Fruit fly (Drosophila melanogaster) whole organism, prepupa: ENCODE results near the gene Hesr.

Source experiments
- Blimp-1 ChIP-seq: fragments of 200-800 bp; sonication (Bioruptor generic); optimal IDR thresholded peaks from 3 replicates; lab custom pipeline; 2017; ENCODE audit warnings: missing biosample characterization, missing genetic modification characterization, mild to moderate bottlenecking, moderate library complexity, missing genetic modification reagents
- CG10631 ChIP-seq: fragments of 200-800 bp; sonication (Bioruptor generic); optimal IDR thresholded peaks from 2 replicates; lab custom pipeline; 2016; ENCODE audit warnings: missing biosample characterization, missing genetic modification characterization
- CG11294 ChIP-seq: fragments of 200-800 bp; sonication (Bioruptor generic); IDR thresholded peaks from 2 replicates; pipeline ENCODE4 v1.3.6; 2022; ENCODE audit warnings: missing biosample characterization, missing genetic modification characterization
- CG11762 ChIP-seq: fragments of 200-800 bp; sonication (Bioruptor generic); optimal IDR thresholded peaks from 3 replicates; lab custom pipeline; 2016; ENCODE audit warnings: missing biosample characterization, missing genetic modification characterization; ENCODE audit not compliant: insufficient read depth
- CG15336 ChIP-seq: fragments of 200-800 bp; sonication (Bioruptor generic); IDR thresholded peaks from 2 replicates; pipeline ENCODE4 v1.3.6; 2022; ENCODE audit warnings: missing biosample characterization, missing genetic modification characterization
- CG16779 ChIP-seq: fragments of 200-800 bp; sonication (Bioruptor generic); optimal IDR thresholded peaks from 3 replicates; lab custom pipeline; 2017; ENCODE audit warnings: missing biosample characterization, mild to moderate bottlenecking, missing genetic modification characterization
- CG3032 ChIP-seq: fragments of 200-800 bp; optimal IDR thresholded peaks from 2 replicates; lab custom pipeline; 2019; ENCODE audit warnings: missing biosample characterization, mild to moderate bottlenecking, missing genetic modification characterization, moderate library complexity
- CG31627 ChIP-seq: fragments of 200-800 bp; sonication (Bioruptor generic); optimal IDR thresholded peaks from 3 replicates; lab custom pipeline; 2016; ENCODE audit warnings: missing biosample characterization, missing genetic modification characterization
- CG32006 ChIP-seq: fragments of 200-800 bp; sonication (Bioruptor generic); optimal IDR thresholded peaks from 3 replicates; lab custom pipeline; 2017; ENCODE audit warnings: missing biosample characterization, mild to moderate bottlenecking, missing genetic modification characterization
- CG34406 ChIP-seq: fragments of 200-800 bp; sonication (Bioruptor generic); optimal IDR thresholded peaks from 3 replicates; lab custom pipeline; 2016; ENCODE audit warnings: missing biosample characterization, missing genetic modification characterization
- CG6163 ChIP-seq: fragments of 200-800 bp; sonication (Bioruptor generic); IDR thresholded peaks from 3 replicates; pipeline ENCODE4 v1.3.6; 2022; ENCODE audit warnings: missing biosample characterization, missing genetic modification characterization
- CG6276 ChIP-seq: fragments of 200-800 bp; sonication (Bioruptor generic); optimal IDR thresholded peaks from 2 replicates; lab custom pipeline; 2017; ENCODE audit warnings: missing biosample characterization, mild to moderate bottlenecking, missing genetic modification characterization
- CG6808 ChIP-seq: fragments of 200-800 bp; sonication (Bioruptor generic); optimal IDR thresholded peaks from 3 replicates; lab custom pipeline; 2017; ENCODE audit warnings: missing biosample characterization, missing genetic modification characterization, mild to moderate bottlenecking, moderate library complexity, missing genetic modification reagents
- CG6854 ChIP-seq: fragments of 200-800 bp; sonication (Bioruptor generic); optimal IDR thresholded peaks from 2 replicates; lab custom pipeline; 2017; ENCODE audit warnings: missing biosample characterization, mild to moderate bottlenecking, missing genetic modification characterization
- CG8119 ChIP-seq: fragments of 200-800 bp; sonication (Bioruptor generic); IDR thresholded peaks from 3 replicates; pipeline ENCODE4 v1.3.6; 2022; ENCODE audit warnings: missing biosample characterization, missing genetic modification characterization
- CG8319 ChIP-seq: fragments of 200-800 bp; sonication (Bioruptor generic); optimal IDR thresholded peaks from 3 replicates; lab custom pipeline; 2016; ENCODE audit warnings: missing biosample characterization, missing genetic modification characterization
- CG9139 ChIP-seq: fragments of 200-800 bp; sonication (Bioruptor generic); optimal IDR thresholded peaks from 3 replicates; lab custom pipeline; 2017; ENCODE audit warnings: missing biosample characterization, mild to moderate bottlenecking, missing genetic modification characterization
- Eip75B ChIP-seq: fragments of 200-800 bp; sonication (Bioruptor generic); optimal IDR thresholded peaks from 3 replicates; lab custom pipeline; 2016; ENCODE audit warnings: missing biosample characterization, missing genetic modification characterization
- Eip78C ChIP-seq: fragments of 200-800 bp; sonication (Bioruptor generic); peaks from one replicate; lab custom pipeline; 2016; ENCODE audit warnings: missing biosample characterization, missing genetic modification characterization
- Ets96B ChIP-seq: fragments of 200-800 bp; optimal IDR thresholded peaks from 2 replicates; lab custom pipeline; 2019; ENCODE audit warnings: missing biosample characterization, mild to moderate bottlenecking, missing genetic modification characterization, moderate library complexity
- Hr38 ChIP-seq: sonication (Bioruptor generic); optimal IDR thresholded peaks from 2 replicates; lab custom pipeline; 2016; ENCODE audit warnings: missing biosample characterization, missing genetic modification characterization
- OdsH ChIP-seq: fragments of 200-800 bp; sonication (Bioruptor generic); optimal IDR thresholded peaks from 3 replicates; lab custom pipeline; 2016; ENCODE audit warnings: missing biosample characterization, missing genetic modification characterization
- Smox ChIP-seq: fragments of 200-800 bp; sonication (Bioruptor generic); optimal IDR thresholded peaks from 3 replicates; lab custom pipeline; 2016; ENCODE audit warnings: missing biosample characterization, missing genetic modification characterization
- Sox102F ChIP-seq: fragments of 200-800 bp; sonication (Bioruptor generic); optimal IDR thresholded peaks from 2 replicates; lab custom pipeline; 2016; ENCODE audit warnings: missing biosample characterization, mild to moderate bottlenecking, missing genetic modification characterization
- Sox14 ChIP-seq: fragments of 200-800 bp; sonication (Bioruptor generic); optimal IDR thresholded peaks from 3 replicates; lab custom pipeline; 2016; ENCODE audit warnings: missing biosample characterization, missing genetic modification characterization
- Sox15 ChIP-seq: fragments of 200-800 bp; sonication (Bioruptor generic); optimal IDR thresholded peaks from 3 replicates; lab custom pipeline; 2016; ENCODE audit warnings: missing biosample characterization, missing genetic modification characterization
- dsx ChIP-seq: fragments of 200-800 bp; optimal IDR thresholded peaks from 3 replicates; lab custom pipeline; 2019; ENCODE audit warnings: missing biosample characterization, mild to moderate bottlenecking, missing genetic modification characterization, moderate library complexity; ENCODE audit not compliant: poor library complexity, severe bottlenecking
- eg ChIP-seq: fragments of 200-800 bp; sonication (Bioruptor generic); IDR thresholded peaks from 3 replicates; pipeline ENCODE4 v1.3.6; 2022; ENCODE audit warnings: missing biosample characterization, missing genetic modification characterization
- esn ChIP-seq: fragments of 200-800 bp; sonication (Bioruptor generic); optimal IDR thresholded peaks from 2 replicates; lab custom pipeline; 2016; ENCODE audit warnings: missing biosample characterization, mild to moderate bottlenecking, missing genetic modification characterization, moderate library complexity
- fd85E ChIP-seq: fragments of 200-800 bp; sonication (Bioruptor generic); optimal IDR thresholded peaks from 3 replicates; lab custom pipeline; 2016; ENCODE audit warnings: missing biosample characterization, missing genetic modification characterization
- lz ChIP-seq: fragments of 200-800 bp; sonication (Bioruptor generic); optimal IDR thresholded peaks from 3 replicates; lab custom pipeline; 2016; ENCODE audit warnings: missing biosample characterization, missing genetic modification characterization
- net ChIP-seq: fragments of 200-800 bp; sonication (Bioruptor generic); optimal IDR thresholded peaks from 3 replicates; lab custom pipeline; 2016; ENCODE audit warnings: missing biosample characterization, missing genetic modification characterization
- pdm3 ChIP-seq: fragments of 200-800 bp; sonication (Bioruptor generic); optimal IDR thresholded peaks from 3 replicates; lab custom pipeline; 2016; ENCODE audit warnings: missing biosample characterization, missing genetic modification characterization
- salr ChIP-seq, 2 experiments: fragments of 200-800 bp; sonication (Bioruptor generic); optimal IDR thresholded peaks; 3 replicates each; lab custom pipeline; 2016 to 2018; ENCODE audit warnings: missing biosample characterization in 2 of 2, missing genetic modification characterization in 2 of 2, mild to moderate bottlenecking in 1 of 2
- ss ChIP-seq, 2 experiments: fragments of 200-800 bp; sonication (Bioruptor generic); optimal IDR thresholded peaks; 2 replicates in 1 of 2; 3 replicates in 1 of 2; lab custom pipeline; 2017 to 2018; ENCODE audit warnings: mild to moderate bottlenecking in 2 of 2, missing biosample characterization in 2 of 2, missing genetic modification characterization in 2 of 2, moderate library complexity in 1 of 2
- svp ChIP-seq: fragments of 200-800 bp; sonication (Bioruptor generic); peaks from one replicate; lab custom pipeline; 2016; ENCODE audit warnings: missing biosample characterization, missing genetic modification characterization
- topi ChIP-seq: fragments of 200-800 bp; sonication (Bioruptor generic); optimal IDR thresholded peaks from 3 replicates; lab custom pipeline; 2016; ENCODE audit warnings: missing biosample characterization, missing genetic modification characterization
- vri ChIP-seq: fragments of 200-800 bp; sonication (Bioruptor generic); optimal IDR thresholded peaks from 3 replicates; lab custom pipeline; 2016; ENCODE audit warnings: missing biosample characterization, mild to moderate bottlenecking, missing genetic modification characterization

Gene Hesr

DNA sequence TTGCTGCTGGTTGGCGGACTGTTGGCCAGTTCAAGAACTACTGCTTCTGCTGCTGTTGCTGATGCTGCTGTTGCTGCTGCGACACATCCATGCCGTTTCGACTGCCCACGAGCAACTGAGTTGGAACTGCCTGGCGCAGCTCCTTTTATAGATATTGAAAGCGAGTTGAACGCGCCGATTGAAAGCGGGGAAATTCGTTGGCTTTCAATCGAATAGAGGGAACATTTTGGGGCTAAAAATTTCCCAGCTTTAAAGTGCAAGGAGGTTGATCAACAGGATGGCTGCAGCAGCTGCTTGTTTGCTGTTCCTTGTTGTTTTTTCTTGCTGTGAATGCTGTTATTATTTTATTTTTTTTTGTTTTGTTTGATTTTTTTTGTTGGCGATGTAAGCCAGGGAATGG, 21.0 kb upstream of the Hesr start, which contains the start of gene CG33639:
Gene CG33639, minus strand, starts transcription at position 101 of the 400 bp plus-strand sequence.
- TF ChIP-seq Eip78C (GFP tag; lab: Kevin White, UChicago): peak; percentile 22
- TF ChIP-seq net (GFP tag; lab: Kevin White, UChicago): no peak
- TF ChIP-seq CG11762 (GFP tag; lab: Kevin White, UChicago): no peak
- no peak for TF ChIP-seq CG11294 (GFP tag; lab: Robert Waterston, UW)
- TF ChIP-seq esn: no peak
- no peak for TF ChIP-seq Sox102F (GFP tag; lab: Kevin White, UChicago)
- TF ChIP-seq Hr38: no peak

DNA sequence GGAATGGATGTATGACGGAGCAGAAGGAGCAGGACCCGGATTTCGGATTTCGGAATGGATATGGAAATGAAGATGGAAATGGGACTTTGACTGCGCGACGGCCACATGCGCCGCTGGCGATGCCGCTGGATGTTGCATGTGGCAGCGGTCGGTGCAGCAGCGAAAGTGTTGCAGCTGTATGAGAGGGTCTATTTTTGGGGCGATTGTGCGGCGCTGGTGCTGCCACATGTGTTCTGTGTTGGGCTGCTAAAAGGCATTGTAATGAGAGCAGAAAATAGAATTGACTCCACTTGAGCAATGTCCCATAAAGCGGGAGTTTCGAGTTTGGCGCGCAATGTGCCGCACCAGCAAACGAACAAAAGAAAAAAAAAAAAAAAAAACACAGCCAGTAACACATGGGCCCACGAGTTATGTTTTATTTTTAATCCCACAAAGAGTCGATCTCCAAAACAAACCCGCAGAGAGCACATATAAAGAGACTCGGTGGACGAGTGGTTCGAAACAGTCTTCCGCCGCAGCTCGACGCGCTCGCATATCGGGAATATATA, 4.1 kb upstream of the Hesr start, which contains the start of gene Him:
Gene Him, plus strand, starts transcription at position 498 of the 548 bp plus-strand sequence.
- no peak for TF ChIP-seq CG6808 (GFP tag; lab: Kevin White, UChicago)
- TF ChIP-seq svp (GFP tag; lab: Kevin White, UChicago): peak; percentile 29
- no peak for TF ChIP-seq OdsH (GFP tag; lab: Kevin White, UChicago)
- no peak for TF ChIP-seq Eip78C (GFP tag; lab: Kevin White, UChicago)
- TF ChIP-seq Eip75B: no peak
- TF ChIP-seq CG6163: no peak
- no peak for TF ChIP-seq CG16779 (tag; lab: Kevin White, UChicago)
- no peak for TF ChIP-seq Smox
- TF ChIP-seq CG6854 (GFP tag; lab: Kevin White, UChicago): no peak
- no peak for TF ChIP-seq Sox15 (GFP tag; lab: Kevin White, UChicago)
- peak; percentile 14 for TF ChIP-seq net (GFP tag; lab: Kevin White, UChicago)
- TF ChIP-seq lz (GFP tag; lab: Kevin White, UChicago): no peak
- TF ChIP-seq CG15336 (GFP tag; lab: Robert Waterston, UW): no peak
- no peak for TF ChIP-seq pdm3 (GFP tag; lab: Kevin White, UChicago)
- no peak for TF ChIP-seq CG9139
- TF ChIP-seq CG8319 (GFP tag; lab: Kevin White, UChicago): no peak

DNA sequence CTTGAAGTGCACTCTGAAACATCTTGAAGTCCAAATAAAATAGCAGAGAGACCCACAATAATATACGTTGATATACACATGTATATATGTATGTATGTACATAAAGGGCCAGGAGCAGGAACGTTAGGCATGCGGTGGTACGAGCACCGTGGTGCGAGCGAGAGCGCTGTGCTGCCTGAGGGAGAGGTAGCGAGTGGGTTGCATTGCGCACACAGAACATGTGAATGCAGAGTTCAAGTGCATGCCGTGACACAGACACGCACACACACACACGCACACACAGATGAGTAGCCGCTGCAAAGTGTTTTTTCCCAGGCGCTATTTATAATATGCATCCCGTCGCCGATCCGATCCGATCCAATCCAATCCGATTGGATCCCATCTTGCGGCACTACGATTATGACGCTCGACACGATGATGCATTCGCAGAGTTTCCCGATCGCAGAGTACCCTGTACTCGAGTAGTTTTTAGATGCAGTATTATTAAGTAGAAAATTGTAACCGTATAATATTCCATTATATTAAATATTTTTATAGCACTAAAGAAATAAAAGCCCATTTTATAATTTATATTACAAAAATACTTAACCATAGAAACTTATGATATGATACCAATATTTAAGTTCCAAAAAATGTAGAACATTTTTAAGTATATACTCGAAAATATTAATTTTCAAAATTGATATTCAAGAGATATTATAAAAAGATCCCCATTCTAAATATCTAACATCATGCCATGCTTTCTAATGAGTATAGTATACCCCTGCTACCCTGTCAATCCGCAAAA, 3.3 kb upstream of the Hesr start:
- TF ChIP-seq Ets96B (tag; lab: Kevin White, UChicago) (no peak), Eip78C (GFP tag; lab: Kevin White, UChicago) (peak; percentile 57), salr (GFP tag; optimal IDR thresholded peaks at IDR 0.05; lab: Kevin White, UChicago) (peak in 1 of 2 experiments; percentile 4), ss (GFP tag; optimal IDR thresholded peaks at IDR 0.05; lab: Kevin White, UChicago) (peak in 1 of 2 experiments; percentile 6), svp (GFP tag; lab: Kevin White, UChicago) (peak; percentile 37), topi (no peak), CG32006 (GFP tag; lab: Kevin White, UChicago) (peak; percentile 17), CG3032 (tag; lab: Kevin White, UChicago) (peak; percentile 11), dsx (GFP tag; lab: Kevin White, UChicago) (no peak)

DNA sequence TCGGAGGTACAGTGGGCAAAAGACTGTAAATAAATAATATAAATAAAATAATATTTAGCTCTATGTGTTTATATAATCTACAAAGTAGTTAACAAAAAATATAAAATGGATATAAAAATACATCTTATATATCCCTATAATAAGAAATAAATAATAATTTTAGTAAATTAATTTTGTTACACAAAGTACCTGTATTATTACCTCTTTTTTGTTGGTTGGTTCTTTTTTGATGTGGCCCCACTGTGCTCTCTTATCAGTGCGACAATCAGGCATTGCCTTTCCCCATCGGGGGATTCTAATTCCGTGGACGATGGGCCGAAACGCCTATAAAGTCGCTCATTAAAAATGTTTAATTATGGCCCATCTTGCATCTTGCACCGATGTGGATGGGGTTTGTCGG, 2.6 kb upstream of the Hesr start:
- TF ChIP-seq CG3032 (tag; lab: Kevin White, UChicago) (peak; percentile 9), Eip75B (no peak)

DNA sequence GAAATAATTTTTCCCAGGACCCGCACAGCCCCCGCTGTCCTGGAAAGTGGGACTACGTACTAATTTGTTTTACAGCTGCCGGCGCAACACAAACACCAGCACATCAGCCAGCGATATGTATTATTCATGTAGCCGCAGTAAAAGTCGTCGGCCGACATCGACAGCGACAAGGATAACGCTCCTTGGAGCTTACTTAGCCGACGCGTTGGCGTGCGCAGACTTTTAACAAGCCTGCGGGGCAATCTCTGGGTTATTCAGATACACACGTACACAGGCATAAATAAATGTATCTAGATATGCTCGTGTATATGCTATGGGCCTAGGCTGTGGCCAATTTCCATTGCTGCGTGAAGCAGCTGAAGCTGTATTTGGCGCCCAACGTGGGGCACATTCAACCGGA, 7.3 kb downstream of the Hesr start:
- TF ChIP-seq CG34406 (GFP tag; lab: Kevin White, UChicago) (no peak), CG6276 (GFP tag; lab: Kevin White, UChicago) (no peak), CG31627 (GFP tag; lab: Kevin White, UChicago) (no peak), Sox14 (no peak), Smox (no peak), Eip75B (no peak), CG8119 (GFP tag; lab: Robert Waterston, UW) (no peak), CG16779 (tag; lab: Kevin White, UChicago) (no peak), eg (no peak), svp (GFP tag; lab: Kevin White, UChicago) (no peak), CG9139 (no peak), vri (GFP tag; lab: Kevin White, UChicago) (no peak), pdm3 (GFP tag; lab: Kevin White, UChicago) (no peak), CG6808 (GFP tag; lab: Kevin White, UChicago) (no peak), CG15336 (GFP tag; lab: Robert Waterston, UW) (no peak), Blimp-1 (GFP tag; lab: Kevin White, UChicago) (no peak), CG32006 (GFP tag; lab: Kevin White, UChicago) (no peak), Eip78C (GFP tag; lab: Kevin White, UChicago) (no peak), fd85E (no peak), CG10631 (GFP tag; lab: Kevin White, UChicago) (no peak)
